Fruit fly (Drosophila melanogaster): Measurements from ENCODE around the gene Dad.

The Dad gene

dm6 chr3R:17077968-17078417 is 24.2 kb downstream of the Dad start (continued):
- TF ChIP-seq CG10654 (GFP tag; optimal IDR thresholded peaks at IDR 0.05) (no peak), CG14860 (GFP tag; IDR thresholded peaks at IDR 0.05; ENCODE audit: partially characterized antibody) (no peak), pan (optimal IDR thresholded peaks at IDR 0.05) (no peak), pan (GFP tag; optimal IDR thresholded peaks at IDR 0.05 in 1 of 2, IDR thresholded peaks at IDR 0.05 in 1 of 2) (no peak), CG13287 (GFP tag; IDR thresholded peaks at IDR 0.05; ENCODE audit: partially characterized antibody) (no peak; the same call in 1 of the 2 replicates), pita (GFP tag; optimal IDR thresholded peaks at IDR 0.05) (no peak), unpg (GFP tag; optimal IDR thresholded peaks at IDR 0.05) (no peak), CrebB (tag; optimal IDR thresholded peaks at IDR 0.05) (peak; percentile 44), jumu (GFP tag; optimal IDR thresholded peaks at IDR 0.05) (no peak), CG11723 (GFP tag; optimal IDR thresholded peaks at IDR 0.05) (no peak), dm (GFP tag; optimal IDR thresholded peaks at IDR 0.05) (no peak), HmgZ (tag; optimal IDR thresholded peaks at IDR 0.05) (peak; percentile 62), ac (GFP tag; optimal IDR thresholded peaks at IDR 0.05) (no peak), CG34376 (GFP tag; optimal IDR thresholded peaks at IDR 0.05) (peak; percentile 80), CG18011 (GFP tag; optimal IDR thresholded peaks at IDR 0.05) (no peak), mld (GFP tag; IDR thresholded peaks at IDR 0.05; ENCODE audit: partially characterized antibody) (no peak), HHEX (GFP tag; optimal IDR thresholded peaks at IDR 0.05) (no peak), CG7786 (GFP tag; optimal IDR thresholded peaks at IDR 0.05) (no peak), CG11456 (GFP tag; IDR thresholded peaks at IDR 0.05) (0 out of 3 replicates have a peak, but pooled peaks have one; percentile 49), Six4 (GFP tag; optimal IDR thresholded peaks at IDR 0.05) (no peak), CG10147 (GFP tag; optimal IDR thresholded peaks at IDR 0.05) (no peak), CG14441 (GFP tag; IDR thresholded peaks at IDR 0.05) (0 out of 2 replicates have a peak, but pooled peaks have one; percentile 9), Scr (GFP tag; IDR thresholded peaks at IDR 0.05; ENCODE audit: partially characterized antibody) (peak; percentile 24; the same call in 1 of the 2 replicates), CG3163 (GFP tag; optimal IDR thresholded peaks at IDR 0.05) (peak; percentile 17), tap (tag; optimal IDR thresholded peaks at IDR 0.05) (no peak), CG12236 (GFP tag; optimal IDR thresholded peaks at IDR 0.05) (no peak), gcm (GFP tag; optimal IDR thresholded peaks at IDR 0.05) (no peak), ara (GFP tag; IDR thresholded peaks at IDR 0.05) (no peak), ind (GFP tag; optimal IDR thresholded peaks at IDR 0.05) (no peak), Hr39 (optimal IDR thresholded peaks at IDR 0.05) (no peak), Sin3A (optimal IDR thresholded peaks at IDR 0.05) (no peak), HLH4C (GFP tag; IDR thresholded peaks at IDR 0.05; ENCODE audit: partially characterized antibody) (no peak), CG10321 (GFP tag; IDR thresholded peaks at IDR 0.05) (no peak), pho (GFP tag; optimal IDR thresholded peaks at IDR 0.05) (no peak), CG8388 (GFP tag; optimal IDR thresholded peaks at IDR 0.05) (no peak), Fer1 (GFP tag; optimal IDR thresholded peaks at IDR 0.05) (peak; percentile 24), Lpt (GFP tag; optimal IDR thresholded peaks at IDR 0.05) (no peak), CG2199 (GFP tag; IDR thresholded peaks at IDR 0.05) (peak; percentile 71; the same call in 1 of the 3 replicates), Mes4 (GFP tag; optimal IDR thresholded peaks at IDR 0.05) (no peak), CG4707 (GFP tag; optimal IDR thresholded peaks at IDR 0.05) (no peak), tna (GFP tag; IDR thresholded peaks at IDR 0.05; ENCODE audit: partially characterized antibody) (peak; percentile 36; the same call in 1 of the 2 replicates), gt (GFP tag; IDR thresholded peaks at IDR 0.05) (no peak), Ets65A (GFP tag) (no peak), tx (GFP tag; optimal IDR thresholded peaks at IDR 0.05) (no peak), jing (GFP tag; optimal IDR thresholded peaks at IDR 0.05) (no peak), sima (GFP tag; optimal IDR thresholded peaks at IDR 0.05) (no peak), sug (tag; optimal IDR thresholded peaks at IDR 0.05) (peak; percentile 90), B-H2 (GFP tag; optimal IDR thresholded peaks at IDR 0.05) (peak; percentile 38), CG4328 (GFP tag; optimal IDR thresholded peaks at IDR 0.05) (no peak), CG9727 (GFP tag; optimal IDR thresholded peaks at IDR 0.05) (no peak), CG12391 (tag; optimal IDR thresholded peaks at IDR 0.05) (no peak), D19B (GFP tag; optimal IDR thresholded peaks at IDR 0.05) (no peak)

Measured in whole organism, embryonic.